Worm (Caenorhabditis elegans): ENCODE results near the gene timp-1.

The timp-1 gene

DNA sequence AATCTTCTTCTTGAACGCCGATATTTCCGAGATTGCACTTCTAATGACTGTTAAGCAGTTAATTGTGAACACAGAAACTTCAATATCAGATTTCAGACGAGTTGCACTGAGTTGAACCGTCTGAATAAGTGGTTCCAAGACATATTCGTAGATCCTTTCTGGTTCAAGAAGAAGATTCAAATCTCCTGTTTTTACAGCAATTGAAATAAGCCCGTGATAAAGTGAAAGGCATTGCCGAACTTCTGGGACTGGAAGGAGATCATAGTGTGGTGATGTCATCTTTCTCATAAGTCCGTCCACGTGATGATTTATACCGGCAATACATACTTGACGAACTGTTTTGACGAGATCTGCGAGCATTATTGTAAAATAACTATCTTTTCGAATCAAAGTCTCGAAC, 12.5 kb downstream of the timp-1 start:
- TF ChIP-seq scrt-1 (GFP tag; IDR thresholded peaks at IDR 0.05) (no peak), hmg-4 (GFP tag; optimal IDR thresholded peaks at IDR 0.05) (no peak), flt-1 (GFP tag; IDR thresholded peaks at IDR 0.05) (no peak), ama-1 (optimal IDR thresholded peaks at IDR 0.05) (no peak), F13C5.2 (tag; optimal IDR thresholded peaks at IDR 0.05) (no peak), sea-1 (GFP tag; conservative IDR thresholded peaks at IDR 0.05) (no peak), ceh-36 (tag; optimal IDR thresholded peaks at IDR 0.05) (no peak), tbx-37 (GFP tag; conservative IDR thresholded peaks at IDR 0.05) (no peak), hmbx-1 (tag; optimal IDR thresholded peaks at IDR 0.05) (no peak)

DNA sequence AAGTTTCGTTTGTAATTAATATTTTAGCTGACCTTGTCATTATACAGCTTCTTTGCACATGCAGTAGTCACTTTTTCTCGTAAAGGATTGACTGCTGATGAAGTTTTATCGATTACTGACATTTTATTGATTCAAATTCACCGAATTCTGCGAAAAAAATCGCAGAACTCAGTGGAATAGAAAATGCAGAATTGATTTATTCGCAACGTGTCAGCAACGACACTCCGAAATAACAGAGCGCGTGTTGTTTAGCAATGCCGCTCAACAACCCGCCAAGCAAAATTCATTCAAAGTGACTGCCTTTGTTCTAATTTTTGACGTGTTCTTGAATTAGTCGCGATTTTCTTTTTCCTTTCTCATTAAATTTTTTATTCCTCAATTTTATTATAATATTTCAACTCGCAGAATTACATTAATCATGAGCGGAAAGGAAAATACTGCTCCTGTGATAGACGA, 14.1 kb downstream of the timp-1 start, which contains the start of the genes cogc-6 and air-1:
cogc-6 (minus strand) TSS at position 234 of the 456 bp plus-strand sequence.
air-1 (plus strand) TSS at position 406 of the 456 bp plus-strand sequence.
- no peak for TF ChIP-seq tra-4 (tag; optimal IDR thresholded peaks at IDR 0.05)

DNA sequence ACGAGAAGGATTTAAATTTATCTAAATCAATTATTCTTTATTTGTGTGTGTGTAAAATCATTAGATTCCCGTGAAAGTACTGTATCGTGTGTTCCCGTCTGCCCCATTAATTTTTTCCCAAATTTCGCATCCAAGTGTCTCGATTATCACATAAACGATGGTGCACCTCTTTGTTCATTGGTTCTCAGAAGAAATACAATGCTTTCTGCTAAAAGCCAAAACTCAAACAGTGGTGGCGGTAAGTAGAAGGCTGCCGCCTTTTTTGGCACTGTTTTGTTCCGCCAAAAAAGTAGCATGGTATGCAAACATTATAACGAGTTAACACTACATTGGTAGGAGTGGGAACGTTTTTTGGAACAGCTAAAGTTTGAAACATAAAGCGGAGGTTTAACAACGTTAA, 16.4 kb downstream of the timp-1 start:
- peak; percentile 22 for TF ChIP-seq ama-1 (optimal IDR thresholded peaks at IDR 0.05)
- TF ChIP-seq tbx-37 (GFP tag; conservative IDR thresholded peaks at IDR 0.05) = no peak

DNA sequence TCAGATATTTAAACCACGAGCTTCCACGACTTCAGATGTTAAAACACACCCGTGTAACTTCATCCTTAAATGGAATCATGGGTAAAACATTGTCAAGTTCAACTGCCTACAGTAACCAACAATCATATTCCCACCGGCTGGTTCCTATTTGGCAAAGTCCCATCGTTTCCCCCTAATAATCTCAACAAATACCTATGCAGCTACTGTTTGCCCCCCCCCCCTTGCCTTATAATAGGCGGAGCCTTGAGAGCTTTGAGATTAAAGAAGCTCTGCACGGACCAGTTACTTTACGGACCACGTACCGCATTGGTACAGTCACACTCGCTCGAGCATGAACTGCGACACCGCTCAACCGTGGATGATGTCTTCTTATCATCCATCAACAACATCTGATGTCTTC, 17.6 kb downstream of the timp-1 start, which contains the start of gene pax-1:
pax-1 (plus strand) TSS at position 301 of the 400 bp plus-strand sequence.
- TF ChIP-seq B0310.2 (tag; optimal IDR thresholded peaks at IDR 0.05) (no peak), pes-1 (GFP tag; IDR thresholded peaks at IDR 0.05) (no peak), hnd-1 (tag; optimal IDR thresholded peaks at IDR 0.05) (no peak), ets-7 (tag; optimal IDR thresholded peaks at IDR 0.05) (no peak), ama-1 (optimal IDR thresholded peaks at IDR 0.05) (no peak), hmg-4 (GFP tag; optimal IDR thresholded peaks at IDR 0.05) (no peak), F13C5.2 (tag; optimal IDR thresholded peaks at IDR 0.05) (no peak), ceh-36 (tag; optimal IDR thresholded peaks at IDR 0.05) (no peak), scrt-1 (GFP tag; IDR thresholded peaks at IDR 0.05) (no peak), tra-4 (tag; optimal IDR thresholded peaks at IDR 0.05) (no peak), ceh-13 (GFP tag; optimal IDR thresholded peaks at IDR 0.05) (no peak), tbx-37 (GFP tag; conservative IDR thresholded peaks at IDR 0.05) (no peak), tbx-11 (GFP tag; IDR thresholded peaks at IDR 0.05) (no peak), hmbx-1 (tag; optimal IDR thresholded peaks at IDR 0.05) (no peak), flt-1 (GFP tag; IDR thresholded peaks at IDR 0.05) (no peak), aly-1 (tag; optimal IDR thresholded peaks at IDR 0.05) (no peak)

DNA sequence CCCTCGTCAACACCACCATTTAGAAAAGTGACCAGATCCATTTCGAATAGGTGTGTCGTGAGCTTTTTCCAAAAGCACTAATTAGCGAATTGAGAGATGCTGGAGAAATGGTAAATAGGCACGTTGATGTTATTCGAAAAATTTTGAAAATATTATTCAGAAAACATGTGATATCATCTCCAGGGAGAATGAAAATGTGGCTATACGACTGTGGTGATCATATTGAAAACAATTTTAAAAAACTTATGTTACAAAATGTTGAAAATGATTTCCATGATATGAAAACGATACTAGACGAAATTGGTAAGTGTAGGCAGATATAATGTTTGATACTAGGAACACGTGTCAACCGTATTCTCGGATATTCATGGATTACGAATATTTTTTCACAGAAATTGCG, 19.8 kb downstream of the timp-1 start, which contains the start of gene K07C11.10:
K07C11.10 (minus strand) TSS at position 101 of the 400 bp plus-strand sequence.
- no peak for TF ChIP-seq scrt-1 (GFP tag; IDR thresholded peaks at IDR 0.05)
- no peak for TF ChIP-seq hnd-1 (tag; optimal IDR thresholded peaks at IDR 0.05)
- TF ChIP-seq sea-1 (GFP tag; conservative IDR thresholded peaks at IDR 0.05) = no peak
- no peak for TF ChIP-seq hmbx-1 (tag; optimal IDR thresholded peaks at IDR 0.05)
- no peak for TF ChIP-seq pes-1 (GFP tag; IDR thresholded peaks at IDR 0.05)
- TF ChIP-seq ceh-36 (tag; optimal IDR thresholded peaks at IDR 0.05) = no peak
- TF ChIP-seq tbx-11 (GFP tag; IDR thresholded peaks at IDR 0.05) = no peak
- no peak for TF ChIP-seq B0310.2 (tag; optimal IDR thresholded peaks at IDR 0.05)
- TF ChIP-seq ama-1 (optimal IDR thresholded peaks at IDR 0.05) = no peak
- no peak for TF ChIP-seq tra-4 (tag; optimal IDR thresholded peaks at IDR 0.05)
- TF ChIP-seq ets-7 (tag; optimal IDR thresholded peaks at IDR 0.05) = no peak
- TF ChIP-seq hmg-4 (GFP tag; optimal IDR thresholded peaks at IDR 0.05) = no peak
- TF ChIP-seq aly-1 (tag; optimal IDR thresholded peaks at IDR 0.05) = no peak
- no peak for TF ChIP-seq ceh-13 (GFP tag; optimal IDR thresholded peaks at IDR 0.05)
- no peak for TF ChIP-seq tbx-37 (GFP tag; conservative IDR thresholded peaks at IDR 0.05)
- TF ChIP-seq F13C5.2 (tag; optimal IDR thresholded peaks at IDR 0.05) = no peak
- TF ChIP-seq flt-1 (GFP tag; IDR thresholded peaks at IDR 0.05) = no peak

DNA sequence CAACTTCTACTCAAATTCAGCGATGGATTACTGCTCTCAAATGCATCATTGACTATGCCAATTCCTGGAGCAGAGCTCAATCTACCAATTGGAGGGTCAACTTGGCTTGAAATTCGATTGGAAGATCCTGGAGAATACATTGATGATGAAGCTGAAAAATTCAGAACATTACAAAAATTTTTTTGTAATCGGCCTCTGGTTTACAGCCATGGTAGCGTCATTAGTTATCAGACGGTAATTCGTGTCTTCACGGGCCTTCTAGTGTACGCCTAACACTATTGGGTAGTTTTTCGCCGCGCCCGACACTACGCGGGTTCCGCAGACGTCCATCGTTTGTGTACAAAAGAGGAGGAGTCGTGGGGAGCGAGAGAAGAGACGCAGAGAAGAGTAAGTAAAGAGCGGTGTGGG, 21.7 kb downstream of the timp-1 start:
- TF ChIP-seq flt-1 (GFP tag; IDR thresholded peaks at IDR 0.05) = no peak
- peak; percentile 30; the same call in 1 of the 2 replicates for TF ChIP-seq tbx-11 (GFP tag; IDR thresholded peaks at IDR 0.05)
- peak; percentile 8 for TF ChIP-seq aly-1 (tag; optimal IDR thresholded peaks at IDR 0.05)
- peak; percentile 73 for TF ChIP-seq ama-1 (optimal IDR thresholded peaks at IDR 0.05)
- TF ChIP-seq F13C5.2 (tag; optimal IDR thresholded peaks at IDR 0.05) = peak; percentile 57
- TF ChIP-seq ceh-13 (GFP tag; optimal IDR thresholded peaks at IDR 0.05) = no peak
- peak; percentile 23 for TF ChIP-seq hmg-4 (GFP tag; optimal IDR thresholded peaks at IDR 0.05)

DNA sequence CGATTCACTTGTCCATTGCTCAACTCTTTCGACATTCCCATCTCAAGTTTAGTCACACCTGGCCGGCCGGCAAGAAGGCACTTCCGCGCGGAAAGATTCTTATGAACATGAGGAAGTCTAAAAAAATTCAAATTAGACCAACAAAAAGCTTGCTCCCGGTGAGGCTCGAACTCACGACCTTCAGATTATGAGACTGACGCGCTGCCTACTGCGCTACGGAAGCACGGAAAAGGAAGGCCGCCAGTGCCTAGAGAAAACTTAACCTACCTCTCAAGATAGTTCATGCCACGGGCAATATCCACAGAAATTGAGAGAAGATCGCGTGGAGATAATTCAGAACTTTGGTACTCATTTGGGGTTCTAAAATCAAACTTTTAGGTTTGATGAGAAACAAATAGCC, 23.0 kb downstream of the timp-1 start:
- no peak for TF ChIP-seq hmbx-1 (tag; optimal IDR thresholded peaks at IDR 0.05)
- TF ChIP-seq scrt-1 (GFP tag; IDR thresholded peaks at IDR 0.05) = peak; percentile 60; the same call in 1 of the 2 replicates
- TF ChIP-seq flt-1 (GFP tag; IDR thresholded peaks at IDR 0.05) = 0 out of 2 replicates have a peak, but pooled peaks have one; percentile 44
- 0 out of 2 replicates have a peak, but pooled peaks have one; percentile 22 for TF ChIP-seq tbx-37 (GFP tag; conservative IDR thresholded peaks at IDR 0.05)
- peak; percentile 19 for TF ChIP-seq hmg-4 (GFP tag; optimal IDR thresholded peaks at IDR 0.05)
- TF ChIP-seq ama-1 (optimal IDR thresholded peaks at IDR 0.05) = no peak

DNA sequence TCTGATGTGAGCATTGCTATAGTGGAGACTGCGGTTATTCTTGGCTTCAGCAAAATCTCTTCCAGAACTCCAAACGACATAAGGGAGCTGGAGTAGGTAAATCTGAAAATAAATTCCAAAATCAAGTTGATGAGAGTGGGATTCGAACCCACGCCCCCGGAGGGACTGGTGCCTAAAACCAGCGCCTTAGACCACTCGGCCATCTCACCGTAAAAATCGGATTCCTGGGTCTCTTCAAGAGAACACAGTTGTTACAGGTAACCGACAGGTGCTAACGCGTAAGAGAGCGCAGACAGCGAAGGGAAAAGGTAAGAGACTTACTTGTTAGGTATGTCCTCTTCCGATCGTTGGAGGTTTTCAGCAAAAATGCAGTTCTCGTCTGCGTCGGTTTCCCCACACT, 28.3 kb downstream of the timp-1 start:
- peak; percentile 68; the same call in 1 of the 2 replicates for TF ChIP-seq sea-1 (GFP tag; conservative IDR thresholded peaks at IDR 0.05)
- TF ChIP-seq scrt-1 (GFP tag; IDR thresholded peaks at IDR 0.05) = peak; percentile 63; the same call in 1 of the 2 replicates
- peak; percentile 27 for TF ChIP-seq tra-4 (tag; optimal IDR thresholded peaks at IDR 0.05)
- peak; percentile 30 for TF ChIP-seq aly-1 (tag; optimal IDR thresholded peaks at IDR 0.05)
- peak; percentile 22 for TF ChIP-seq ceh-13 (GFP tag; optimal IDR thresholded peaks at IDR 0.05)
- 0 out of 2 replicates have a peak, but pooled peaks have one; percentile 48 for TF ChIP-seq tbx-11 (GFP tag; IDR thresholded peaks at IDR 0.05)
- TF ChIP-seq B0310.2 (tag; optimal IDR thresholded peaks at IDR 0.05) = no peak
- TF ChIP-seq hmg-4 (GFP tag; optimal IDR thresholded peaks at IDR 0.05) = no peak
- TF ChIP-seq hnd-1 (tag; optimal IDR thresholded peaks at IDR 0.05) = peak; percentile 3
